Worm (Caenorhabditis elegans): ENCODE results near the gene mut-14.

Gene mut-14

DNA sequence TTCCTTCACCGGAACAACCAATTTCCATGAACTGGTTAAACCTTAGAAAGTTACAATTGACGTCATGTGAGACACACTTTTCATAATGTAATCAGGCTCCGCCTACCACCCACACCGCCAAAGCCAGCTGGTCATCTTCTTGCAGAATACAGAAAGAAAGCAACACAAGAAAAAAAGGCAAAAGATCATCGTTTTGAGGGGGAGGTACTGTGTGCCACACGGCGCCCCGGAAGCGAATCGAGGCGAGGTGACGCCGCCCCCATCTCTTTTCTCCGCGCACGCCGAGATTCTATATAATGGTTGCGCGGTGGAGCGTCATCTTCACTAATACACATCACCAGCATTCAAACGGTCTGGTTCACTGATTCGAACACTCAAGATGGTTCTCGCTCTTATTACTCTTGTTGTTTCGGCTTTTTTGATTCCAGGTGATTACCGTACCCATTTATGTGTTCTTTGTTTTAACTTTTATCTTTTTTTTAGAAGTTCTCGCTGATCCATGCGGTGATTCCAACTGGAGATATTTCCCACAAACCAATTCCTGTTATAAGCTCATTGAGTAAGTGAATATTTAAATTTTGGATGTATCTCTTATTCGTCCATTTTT lies 39.4 kb upstream of the mut-14 start, which contains the start of gene clec-1:
clec-1 (plus strand) TSS at position 320 of the 607 bp plus-strand sequence.
- TF ChIP-seq nhr-12 (tag; optimal IDR thresholded peaks at IDR 0.05) = no peak

DNA sequence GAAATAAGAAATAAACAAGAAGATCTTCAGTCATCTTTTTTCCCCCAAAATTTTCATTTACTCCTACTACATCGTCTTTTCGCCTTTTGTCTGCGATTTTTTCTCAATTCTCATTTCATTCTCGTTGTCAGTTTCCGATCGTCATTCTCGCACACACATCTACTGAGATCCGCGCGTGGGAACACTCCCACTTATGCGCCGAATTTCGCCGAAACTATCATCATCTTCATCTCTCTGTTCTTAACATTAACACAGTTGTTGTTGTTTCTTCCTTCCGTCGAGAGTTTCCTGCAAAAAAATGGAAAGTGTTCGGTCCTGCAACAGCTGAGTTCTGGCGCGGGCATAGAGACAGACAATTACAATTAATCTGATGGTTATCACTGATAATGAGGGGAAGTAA lies 37.1 kb upstream of the mut-14 start:
- TF ChIP-seq M03D4.4 (tag; optimal IDR thresholded peaks at IDR 0.05) (no peak), mab-5 (tag; optimal IDR thresholded peaks at IDR 0.05) (no peak), zip-8 (tag; optimal IDR thresholded peaks at IDR 0.05) (no peak), ham-2 (GFP tag; optimal IDR thresholded peaks at IDR 0.05) (no peak), tbx-8 (GFP tag; optimal IDR thresholded peaks at IDR 0.05) (no peak), unc-39 (tag; optimal IDR thresholded peaks at IDR 0.05) (no peak), drap-1 (GFP tag; optimal IDR thresholded peaks at IDR 0.05) (no peak), bed-3 (GFP tag; optimal IDR thresholded peaks at IDR 0.05) (no peak), nhr-237 (tag; optimal IDR thresholded peaks at IDR 0.05) (no peak), elt-1 (tag; optimal IDR thresholded peaks at IDR 0.05; ENCODE audit: borderline replicate concordance, insufficient read depth) (no peak), flh-1 (GFP tag; optimal IDR thresholded peaks at IDR 0.05) (no peak), lin-13 (tag; optimal IDR thresholded peaks at IDR 0.05) (no peak), mep-1 (tag; optimal IDR thresholded peaks at IDR 0.05) (no peak)

DNA sequence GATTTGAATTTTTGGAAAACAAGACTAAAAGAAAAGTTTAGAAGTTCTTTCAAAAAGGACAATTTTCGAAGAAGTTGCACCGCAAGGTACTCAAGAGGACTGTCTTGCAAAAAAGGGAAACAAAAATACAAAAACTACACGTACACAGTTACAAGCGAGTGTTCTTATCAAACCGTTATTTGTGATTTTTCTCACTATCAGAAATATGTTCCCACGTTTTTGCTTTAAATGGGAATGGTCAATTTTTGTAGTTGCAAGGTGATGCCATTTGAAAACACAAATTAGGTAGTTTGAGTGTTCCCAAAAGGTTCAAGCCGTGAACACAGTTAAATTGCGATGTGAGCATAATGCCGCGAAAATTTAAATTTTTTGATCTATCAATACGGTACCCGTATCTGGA lies 35.7 kb upstream of the mut-14 start:
- TF ChIP-seq ham-2 (GFP tag; optimal IDR thresholded peaks at IDR 0.05) (no peak), unc-39 (tag; optimal IDR thresholded peaks at IDR 0.05) (no peak), nhr-2 (tag; optimal IDR thresholded peaks at IDR 0.05) (no peak), ceh-39 (tag; optimal IDR thresholded peaks at IDR 0.05) (no peak), hlh-1 (tag; optimal IDR thresholded peaks at IDR 0.05) (no peak)

ce11 chrV:5695635-5696034 lies 35.1 kb upstream of the mut-14 start:
- TF ChIP-seq unc-120 (tag; optimal IDR thresholded peaks at IDR 0.05; ENCODE audit: poor library complexity, severe bottlenecking) (no peak), mls-2 (tag; optimal IDR thresholded peaks at IDR 0.05) (no peak), lin-13 (tag; optimal IDR thresholded peaks at IDR 0.05) (no peak), nhr-28 (tag; optimal IDR thresholded peaks at IDR 0.05) (no peak), pha-4 (tag; optimal IDR thresholded peaks at IDR 0.05) (no peak), bed-3 (GFP tag; optimal IDR thresholded peaks at IDR 0.05) (no peak)

DNA sequence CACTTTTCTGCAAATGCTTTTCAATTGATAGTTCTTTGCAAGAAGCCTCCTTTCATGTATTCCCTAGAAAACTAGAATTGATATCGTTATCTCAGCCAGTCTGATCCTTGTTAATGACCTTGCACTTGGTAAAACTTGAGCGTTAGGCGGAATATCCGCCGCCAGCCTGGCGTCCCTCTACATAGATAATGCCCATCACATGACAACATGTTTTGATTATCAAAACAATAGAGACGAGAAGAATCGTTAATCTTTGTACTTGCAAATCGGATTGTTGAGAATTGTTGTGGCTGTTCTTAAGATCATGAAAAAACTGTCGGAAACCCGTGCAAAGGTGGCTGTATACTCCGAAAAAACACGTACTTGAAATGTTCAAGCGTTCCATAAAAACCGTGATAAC lies 33.1 kb upstream of the mut-14 start:
- TF ChIP-seq ham-2 (GFP tag; optimal IDR thresholded peaks at IDR 0.05) (no peak), snpc-4 (tag; optimal IDR thresholded peaks at IDR 0.05) (no peak), elt-1 (tag; optimal IDR thresholded peaks at IDR 0.05; ENCODE audit: borderline replicate concordance, insufficient read depth) (no peak), lsy-2 (tag; optimal IDR thresholded peaks at IDR 0.05) (no peak), lin-32 (GFP tag; optimal IDR thresholded peaks at IDR 0.05) (no peak), nhr-76 (tag; optimal IDR thresholded peaks at IDR 0.05) (no peak), zip-8 (tag; optimal IDR thresholded peaks at IDR 0.05) (no peak), nhr-237 (tag; optimal IDR thresholded peaks at IDR 0.05) (no peak), sem-2 (GFP tag; optimal IDR thresholded peaks at IDR 0.05) (no peak), ceh-83 (GFP tag; optimal IDR thresholded peaks at IDR 0.05) (no peak), nhr-28 (tag; optimal IDR thresholded peaks at IDR 0.05) (no peak)

- TF ChIP-seq lsy-2 (tag; optimal IDR thresholded peaks at IDR 0.05) (no peak), ceh-43 (GFP tag; optimal IDR thresholded peaks at IDR 0.05) (no peak), M03D4.4 (tag; optimal IDR thresholded peaks at IDR 0.05) (no peak), tbx-8 (GFP tag; optimal IDR thresholded peaks at IDR 0.05) (no peak), pha-4 (tag; optimal IDR thresholded peaks at IDR 0.05) (no peak), lin-13 (tag; optimal IDR thresholded peaks at IDR 0.05) (no peak), sptf-1 (tag; optimal IDR thresholded peaks at IDR 0.05) (no peak), nhr-237 (tag; optimal IDR thresholded peaks at IDR 0.05) (no peak), flh-1 (GFP tag; optimal IDR thresholded peaks at IDR 0.05) (no peak), sem-2 (GFP tag; optimal IDR thresholded peaks at IDR 0.05) (no peak), nhr-2 (tag; optimal IDR thresholded peaks at IDR 0.05) (no peak), snpc-4 (tag; optimal IDR thresholded peaks at IDR 0.05) (no peak), mls-2 (tag; optimal IDR thresholded peaks at IDR 0.05) (no peak), mep-1 (tag; optimal IDR thresholded peaks at IDR 0.05) (no peak), blmp-1 (tag; optimal IDR thresholded peaks at IDR 0.05) (no peak), ceh-83 (GFP tag; optimal IDR thresholded peaks at IDR 0.05) (no peak)
Observed at ce11 chrV:5691665-5692407, 31.3 kb upstream of the mut-14 start, which contains the start of gene F25B4.8. Gene F25B4.8, minus strand, starts transcription at chrV:5691715.

All from whole organism, mixed stage, embryonic.